Worm (Caenorhabditis elegans) whole organism, L3 larva: ENCODE measurements around the gene C17F4.3.
A peak's percentile ranks its signal among the peaks of the same experiment; 100 is the strongest.

Experiments
- R02D3.7 ChIP-seq: fragments of 150-350 bp; optimal IDR thresholded peaks from 2 replicates; lab custom pipeline; 2014; ENCODE audit warnings: missing biosample characterization, missing genetic modification characterization
- ZK546.5 ChIP-seq: sonication (generic microtip); optimal IDR thresholded peaks from 2 replicates; lab custom pipeline; 2017; ENCODE audit warnings: missing biosample characterization, missing genetic modification characterization
- ama-1 ChIP-seq: fragments of 150-350 bp; optimal IDR thresholded peaks from 2 replicates; lab custom pipeline; 2018
- ceh-16 ChIP-seq: sonication (generic microtip); optimal IDR thresholded peaks from 2 replicates; lab custom pipeline; 2017; ENCODE audit warnings: missing biosample characterization, missing genetic modification characterization
- ceh-28 ChIP-seq: fragments of 150-350 bp; optimal IDR thresholded peaks from 2 replicates; lab custom pipeline; 2014; ENCODE audit warnings: missing biosample characterization, missing genetic modification reagents, missing genetic modification characterization
- ceh-82 ChIP-seq: fragments of 150-350 bp; optimal IDR thresholded peaks from 2 replicates; lab custom pipeline; 2014; ENCODE audit warnings: missing biosample characterization, missing genetic modification characterization
- daf-12 ChIP-seq: fragments of 150-350 bp; optimal IDR thresholded peaks from 2 replicates; lab custom pipeline; 2014; ENCODE audit warnings: missing biosample characterization, missing genetic modification reagents, missing genetic modification characterization
- egl-27 ChIP-seq: sonication (generic microtip); optimal IDR thresholded peaks from 4 replicates; lab custom pipeline; 2017; ENCODE audit warnings: missing biosample characterization, missing genetic modification reagents, missing genetic modification characterization
- egl-5 ChIP-seq: fragments of 150-350 bp; optimal IDR thresholded peaks from 2 replicates; lab custom pipeline; 2017; ENCODE audit warnings: missing biosample characterization, missing genetic modification reagents, missing genetic modification characterization, inconsistent platforms
- elt-1 ChIP-seq: fragments of 150-350 bp; optimal IDR thresholded peaks from 2 replicates; lab custom pipeline; 2014; ENCODE audit warnings: missing biosample characterization, missing genetic modification characterization
- elt-2 ChIP-seq: sonication (generic microtip); optimal IDR thresholded peaks from 2 replicates; lab custom pipeline; 2016; ENCODE audit warnings: missing genetic modification reagents, mild to moderate bottlenecking, missing genetic modification characterization, missing compliant biosample characterization
- elt-3 ChIP-seq, 3 experiments: fragments of 150-350 bp in 1 of 3; sonication (generic microtip) in 2 of 3; optimal IDR thresholded peaks; 2 replicates in 2 of 3; 4 replicates in 1 of 3; lab custom pipeline; 2014 to 2017; ENCODE audit warnings: missing biosample characterization in 3 of 3, missing genetic modification characterization in 3 of 3
- eor-1 ChIP-seq, 2 experiments: fragments of 150-350 bp; optimal IDR thresholded peaks; 2 replicates each; lab custom pipeline; 2014 to 2018; ENCODE audit warnings: missing biosample characterization in 2 of 2, missing genetic modification characterization in 2 of 2
- fkh-10 ChIP-seq: sonication (generic microtip); optimal IDR thresholded peaks from 2 replicates; lab custom pipeline; 2017; ENCODE audit warnings: missing biosample characterization, missing genetic modification reagents, missing genetic modification characterization
- hmg-11 ChIP-seq: sonication (generic microtip); optimal IDR thresholded peaks from 2 replicates; lab custom pipeline; 2016; ENCODE audit warnings: missing genetic modification characterization, missing compliant biosample characterization
- lin-15B ChIP-seq: fragments of 150-350 bp; optimal IDR thresholded peaks from 2 replicates; lab custom pipeline; 2014; ENCODE audit warnings: missing biosample characterization, missing genetic modification characterization
- lin-39 ChIP-seq: fragments of 150-350 bp; optimal IDR thresholded peaks from 2 replicates; lab custom pipeline; 2018; ENCODE audit warnings: missing biosample characterization, missing genetic modification reagents, missing genetic modification characterization
- mdl-1 ChIP-seq: fragments of 150-350 bp; optimal IDR thresholded peaks from 2 replicates; lab custom pipeline; 2014; ENCODE audit warnings: missing biosample characterization, missing genetic modification characterization
- mml-1 ChIP-seq: fragments of 150-350 bp; sonication (generic microtip); optimal IDR thresholded peaks from 3 replicates; lab custom pipeline; 2014; ENCODE audit warnings: missing biosample characterization, missing genetic modification characterization
- nhr-11 ChIP-seq: fragments of 150-350 bp; optimal IDR thresholded peaks from 2 replicates; lab custom pipeline; 2014; ENCODE audit warnings: missing biosample characterization, missing genetic modification characterization
- nhr-12 ChIP-seq: fragments of 150-350 bp; optimal IDR thresholded peaks from 2 replicates; lab custom pipeline; 2014; ENCODE audit warnings: missing biosample characterization, missing genetic modification characterization
- nhr-23 ChIP-seq: fragments of 150-350 bp; optimal IDR thresholded peaks from 2 replicates; lab custom pipeline; 2014; ENCODE audit warnings: missing biosample characterization, missing genetic modification reagents, missing genetic modification characterization
- nhr-237 ChIP-seq: fragments of 150-350 bp; optimal IDR thresholded peaks from 2 replicates; lab custom pipeline; 2014; ENCODE audit warnings: missing biosample characterization, missing genetic modification characterization
- nhr-25 ChIP-seq: sonication (generic microtip); optimal IDR thresholded peaks from 2 replicates; lab custom pipeline; 2017; ENCODE audit warnings: missing biosample characterization, missing genetic modification characterization
- nhr-28 ChIP-seq: fragments of 150-350 bp; optimal IDR thresholded peaks from 2 replicates; lab custom pipeline; 2014; ENCODE audit warnings: missing biosample characterization, missing genetic modification characterization
- nhr-43 ChIP-seq: sonication (generic microtip); optimal IDR thresholded peaks from 2 replicates; lab custom pipeline; 2016; ENCODE audit warnings: mild to moderate bottlenecking, missing genetic modification characterization, missing compliant biosample characterization; ENCODE audit not compliant: poor library complexity, severe bottlenecking
- nhr-67 ChIP-seq: fragments of 150-350 bp; optimal IDR thresholded peaks from 2 replicates; lab custom pipeline; 2014; ENCODE audit warnings: missing biosample characterization, missing genetic modification characterization
- nhr-76 ChIP-seq: fragments of 150-350 bp; sonication (generic microtip); optimal IDR thresholded peaks from 5 replicates; lab custom pipeline; 2014; ENCODE audit warnings: missing biosample characterization, missing genetic modification characterization
- pha-4 ChIP-seq: fragments of 150-350 bp; optimal IDR thresholded peaks from 2 replicates; lab custom pipeline; 2014; ENCODE audit warnings: missing biosample characterization, missing genetic modification reagents, missing genetic modification characterization
- pqm-1 ChIP-seq: fragments of 150-350 bp; optimal IDR thresholded peaks from 2 replicates; lab custom pipeline; 2017; ENCODE audit warnings: missing biosample characterization, missing genetic modification characterization, inconsistent platforms
- sea-2 ChIP-seq: fragments of 150-350 bp; sonication (generic microtip); optimal IDR thresholded peaks from 4 replicates; lab custom pipeline; 2014; ENCODE audit warnings: missing biosample characterization, missing genetic modification reagents, missing genetic modification characterization
- skn-1 ChIP-seq: fragments of 150-350 bp; optimal IDR thresholded peaks from 2 replicates; lab custom pipeline; 2014; ENCODE audit warnings: missing biosample characterization, missing genetic modification characterization
- snpc-4 ChIP-seq: fragments of 150-350 bp; optimal IDR thresholded peaks from 2 replicates; lab custom pipeline; 2014; ENCODE audit warnings: missing biosample characterization, missing genetic modification characterization
- unc-62 ChIP-seq: fragments of 150-350 bp; sonication (generic microtip); optimal IDR thresholded peaks from 4 replicates; lab custom pipeline; 2014; ENCODE audit warnings: missing biosample characterization, missing genetic modification reagents, missing genetic modification characterization
- zag-1 ChIP-seq: fragments of 150-350 bp; optimal IDR thresholded peaks from 2 replicates; lab custom pipeline; 2014; ENCODE audit warnings: missing biosample characterization, missing genetic modification characterization
- ztf-11 ChIP-seq: fragments of 150-350 bp; optimal IDR thresholded peaks from 2 replicates; lab custom pipeline; 2014; ENCODE audit warnings: missing biosample characterization, missing genetic modification characterization

Gene C17F4.3

ce11 chrII:3224631-3225030, 15.7 kb upstream of the C17F4.3 start, which contains the start of gene ZC239.15:
Gene ZC239.15, minus strand, starts transcription at chrII:3224731.
- TF ChIP-seq egl-27 (no peak), elt-2 (tag; lab: Kevin White, UChicago) (peak; percentile 20), ama-1 (no peak), fkh-10 (GFP tag; lab: Kevin White, UChicago) (no peak), nhr-25 (no peak), pqm-1 (tag; lab: Kevin White, UChicago) (no peak), unc-62 (GFP tag; lab: Kevin White, UChicago) (no peak), pha-4 (tag; lab: Kevin White, UChicago) (no peak)

ce11 chrII:3225200-3225599, 15.1 kb upstream of the C17F4.3 start, which contains the start of gene ZC239.16:
Gene ZC239.16, minus strand, starts transcription at chrII:3225319.
- no peak for TF ChIP-seq fkh-10 (GFP tag; lab: Kevin White, UChicago)
- TF ChIP-seq nhr-23 (tag; lab: Kevin White, UChicago), result no peak
- TF ChIP-seq pha-4 (tag; lab: Kevin White, UChicago), result peak; percentile 35
- no peak for TF ChIP-seq hmg-11
- TF ChIP-seq elt-2 (tag; lab: Kevin White, UChicago), result peak; percentile 73
- TF ChIP-seq pqm-1 (tag; lab: Kevin White, UChicago), result peak; percentile 55

ce11 chrII:3225780-3226179, 14.5 kb upstream of the C17F4.3 start, which contains the start of gene ZC239.17:
Gene ZC239.17, minus strand, starts transcription at chrII:3225880.
- TF ChIP-seq mdl-1 (tag; lab: Kevin White, UChicago), result no peak
- TF ChIP-seq nhr-25, result no peak
- no peak for TF ChIP-seq nhr-11
- no peak for TF ChIP-seq unc-62 (GFP tag; lab: Kevin White, UChicago)
- no peak for TF ChIP-seq nhr-76 (tag; lab: Kevin White, UChicago)
- TF ChIP-seq R02D3.7, result no peak
- no peak for TF ChIP-seq snpc-4
- TF ChIP-seq nhr-12 (tag; lab: Kevin White, UChicago), result no peak
- TF ChIP-seq daf-12, result no peak
- no peak for TF ChIP-seq lin-39 (tag; lab: Kevin White, UChicago)

DNA sequence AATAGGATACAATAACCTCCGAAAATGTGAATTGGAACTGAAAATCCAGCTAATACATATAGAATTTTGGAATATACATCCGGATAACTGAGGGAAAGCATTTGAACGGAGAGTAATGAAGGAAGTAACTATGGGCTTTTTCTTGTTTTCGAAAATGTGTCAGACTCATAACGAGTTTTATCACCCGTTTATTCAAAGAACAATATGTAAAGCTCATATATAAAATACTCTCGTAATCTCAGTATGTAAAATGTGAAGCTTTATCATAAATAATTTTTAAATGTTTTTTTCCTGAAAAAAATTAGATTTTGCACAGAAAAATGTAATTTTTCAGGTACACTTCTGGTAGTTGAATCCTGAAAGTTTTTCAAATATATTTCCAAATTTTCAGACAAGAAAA, 9.9 kb upstream of the C17F4.3 start, which contains the start of gene srh-297:
srh-297 (minus strand) TSS at position 101 of the 400 bp plus-strand sequence.
- TF ChIP-seq ZK546.5 (tag; lab: Kevin White, UChicago), result no peak
- TF ChIP-seq ceh-16 (tag; lab: Kevin White, UChicago), result no peak
- no peak for TF ChIP-seq egl-27
- no peak for TF ChIP-seq R02D3.7
- TF ChIP-seq elt-3 (tag; optimal IDR thresholded peaks at IDR 0.05; lab: Kevin White, UChicago), result no peak

DNA sequence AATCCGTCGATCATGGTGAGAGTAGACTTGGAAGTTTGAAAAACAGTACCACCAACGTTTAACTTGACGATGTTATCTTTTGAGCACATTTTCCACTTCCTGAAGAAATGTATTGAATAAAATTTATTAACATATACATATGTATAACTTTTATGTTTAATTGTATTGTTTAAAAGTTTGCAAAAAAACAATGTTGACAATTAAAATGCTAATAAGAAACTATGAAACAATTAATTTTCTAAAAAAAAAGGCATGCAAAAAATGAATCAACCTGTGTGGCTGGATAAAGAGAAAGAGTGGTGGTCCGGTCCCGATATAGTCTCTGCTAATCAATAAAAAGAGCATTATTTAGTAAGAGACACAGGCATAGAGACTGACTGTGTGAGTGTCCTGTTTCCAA, 5.6 kb upstream of the C17F4.3 start, which contains the start of gene C17F4.8:
C17F4.8 (minus strand) TSS at position 101 of the 400 bp plus-strand sequence.
- TF ChIP-seq ceh-82 (tag; lab: Kevin White, UChicago), result no peak
- TF ChIP-seq sea-2, result no peak
- no peak for TF ChIP-seq nhr-237
- TF ChIP-seq lin-15B, result no peak
- TF ChIP-seq nhr-12 (tag; lab: Kevin White, UChicago), result no peak
- no peak for TF ChIP-seq zag-1 (tag; lab: Kevin White, UChicago)
- TF ChIP-seq ceh-28, result no peak
- no peak for TF ChIP-seq pqm-1 (tag; lab: Kevin White, UChicago)
- no peak for TF ChIP-seq unc-62 (GFP tag; lab: Kevin White, UChicago)
- no peak for TF ChIP-seq hmg-11
- TF ChIP-seq ztf-11 (tag; lab: Kevin White, UChicago), result no peak
- no peak for TF ChIP-seq mdl-1 (tag; lab: Kevin White, UChicago)
- no peak for TF ChIP-seq skn-1 (tag; lab: Kevin White, UChicago)
- no peak for TF ChIP-seq mml-1 (tag; lab: Kevin White, UChicago)
- no peak for TF ChIP-seq eor-1 (tag; optimal IDR thresholded peaks at IDR 0.05; lab: Kevin White, UChicago)
- no peak for TF ChIP-seq nhr-28
- no peak for TF ChIP-seq R02D3.7
- no peak for TF ChIP-seq nhr-43 (tag; lab: Kevin White, UChicago)

DNA sequence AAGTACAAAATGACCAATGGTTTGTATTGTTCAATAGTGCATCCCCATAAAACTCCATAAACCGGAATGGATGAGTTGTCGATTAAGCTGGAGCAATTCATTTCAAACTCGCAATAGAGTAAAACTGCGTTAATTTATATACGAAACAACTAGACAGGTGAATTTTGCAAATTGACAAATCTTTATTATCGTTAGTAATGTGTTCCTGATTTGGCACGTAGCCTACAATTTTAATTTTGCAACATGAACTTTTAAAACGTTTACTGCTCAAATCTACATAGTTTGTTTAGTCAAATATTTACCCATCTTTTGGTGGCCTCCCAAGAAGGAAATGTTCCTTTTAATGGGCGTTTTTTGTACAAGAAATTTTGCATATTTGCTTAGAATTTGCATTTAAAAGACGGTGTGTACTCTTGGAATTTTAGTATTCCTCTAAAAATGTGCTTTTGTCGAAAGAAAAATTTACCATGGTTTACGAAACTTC, 3.2 kb upstream of the C17F4.3 start, which contains the start of the genes srz-67 and C17F4.11:
srz-67 (minus strand) TSS at position 101 of the 484 bp plus-strand sequence.
C17F4.11 (plus strand) TSS at position 434 of the 484 bp plus-strand sequence.
- TF ChIP-seq nhr-23 (tag; lab: Kevin White, UChicago), result no peak
- no peak for TF ChIP-seq lin-15B
- TF ChIP-seq nhr-67 (tag; lab: Kevin White, UChicago), result no peak
- TF ChIP-seq ceh-82 (tag; lab: Kevin White, UChicago), result no peak
- no peak for TF ChIP-seq R02D3.7
- no peak for TF ChIP-seq nhr-76 (tag; lab: Kevin White, UChicago)
- no peak for TF ChIP-seq ZK546.5 (tag; lab: Kevin White, UChicago)
- no peak for TF ChIP-seq nhr-43 (tag; lab: Kevin White, UChicago)
- no peak for TF ChIP-seq mml-1 (tag; lab: Kevin White, UChicago)
- no peak for TF ChIP-seq eor-1 (tag; optimal IDR thresholded peaks at IDR 0.05; lab: Kevin White, UChicago)
- no peak for TF ChIP-seq zag-1 (tag; lab: Kevin White, UChicago)
- TF ChIP-seq egl-5 (tag; lab: Kevin White, UChicago), result no peak
- no peak for TF ChIP-seq nhr-28
- TF ChIP-seq ceh-28, result no peak
- TF ChIP-seq ama-1, result no peak
- TF ChIP-seq elt-1 (tag; lab: Kevin White, UChicago), result no peak
- TF ChIP-seq ceh-16 (tag; lab: Kevin White, UChicago), result no peak
